Worm (Caenorhabditis elegans) whole organism, L4 larva: ENCODE data around the gene pph-4.1.
A peak's percentile ranks its signal among the peaks of the same experiment; 100 is the strongest.

Experiments
- F49E8.2 ChIP-seq: sonication (generic microtip); optimal IDR thresholded peaks from 2 replicates; lab custom pipeline; 2016; ENCODE audit warnings: missing compliant biosample characterization, mild to moderate bottlenecking, missing genetic modification characterization, borderline replicate concordance
- Y105C5A.15 ChIP-seq: fragments of 200-800 bp; sonication (Bioruptor generic); IDR thresholded peaks from 2 replicates; pipeline ENCODE4 v1.3.6; 2022; ENCODE audit warnings: missing genetic modification characterization, missing compliant biosample characterization
- Y48G9A.11 ChIP-seq: fragments of 200-800 bp; sonication (Bioruptor generic); IDR thresholded peaks from 2 replicates; pipeline ENCODE4 v1.3.6; 2022; ENCODE audit warnings: missing genetic modification reagents, missing genetic modification characterization, missing compliant biosample characterization
- Y75B8A.6 ChIP-seq: fragments of 200-800 bp; sonication (Bioruptor generic); IDR thresholded peaks from 2 replicates; pipeline ENCODE4 v1.3.6; 2022; ENCODE audit warnings: missing genetic modification reagents, missing genetic modification characterization, missing compliant biosample characterization
- ZK337.2 ChIP-seq: fragments of 200-800 bp; sonication (Bioruptor generic); IDR thresholded peaks from 2 replicates; pipeline ENCODE4 v1.3.6; 2022; ENCODE audit warnings: missing genetic modification reagents, missing genetic modification characterization, missing compliant biosample characterization
- ama-1 ChIP-seq: fragments of 150-350 bp; optimal IDR thresholded peaks from 2 replicates; lab custom pipeline; 2014; ENCODE audit warnings: inconsistent platforms, mixed read lengths
- arid-1 ChIP-seq: fragments of 200-800 bp; sonication (Bioruptor generic); conservative IDR thresholded peaks from 2 replicates; pipeline ENCODE4 v1.3.6; 2022; ENCODE audit warnings: missing genetic modification reagents, missing genetic modification characterization, missing compliant biosample characterization
- ceh-20 ChIP-seq: fragments of 200-800 bp; sonication (Bioruptor generic); IDR thresholded peaks from 2 replicates; pipeline ENCODE4 v1.3.6; 2022; ENCODE audit warnings: missing genetic modification reagents, missing genetic modification characterization, missing compliant biosample characterization
- ceh-28 ChIP-seq: fragments of 150-350 bp; optimal IDR thresholded peaks from 2 replicates; lab custom pipeline; 2014; ENCODE audit warnings: missing biosample characterization, missing genetic modification reagents, missing genetic modification characterization
- ceh-44 ChIP-seq: fragments of 200-800 bp; sonication (Bioruptor generic); IDR thresholded peaks from 2 replicates; pipeline ENCODE4 v1.3.6; 2022; ENCODE audit warnings: missing genetic modification reagents, missing genetic modification characterization, missing compliant biosample characterization
- ceh-82 ChIP-seq: sonication (generic microtip); optimal IDR thresholded peaks from 2 replicates; lab custom pipeline; 2017; ENCODE audit warnings: missing biosample characterization, missing genetic modification characterization
- cey-2 ChIP-seq: sonication (generic microtip); optimal IDR thresholded peaks from 3 replicates; lab custom pipeline; 2017; ENCODE audit warnings: missing genetic modification characterization, mild to moderate bottlenecking, missing compliant biosample characterization, antibody characterized with exemption, borderline replicate concordance; ENCODE audit not compliant: insufficient read depth
- ctbp-1 ChIP-seq: fragments of 200-800 bp; sonication (Bioruptor generic); IDR thresholded peaks from 2 replicates; pipeline ENCODE4 v1.3.6; 2022; ENCODE audit warnings: missing genetic modification reagents, missing genetic modification characterization, missing compliant biosample characterization
- daf-19 ChIP-seq: fragments of 200-800 bp; sonication (Bioruptor generic); conservative IDR thresholded peaks from 2 replicates; pipeline ENCODE4 v1.3.6; 2022; ENCODE audit warnings: missing genetic modification characterization, missing compliant biosample characterization
- dmd-6 ChIP-seq: fragments of 200-800 bp; sonication (Bioruptor generic); IDR thresholded peaks from 2 replicates; pipeline ENCODE4 v1.3.6; 2022; ENCODE audit warnings: missing genetic modification reagents, missing genetic modification characterization, missing compliant biosample characterization
- fkh-10 ChIP-seq: fragments of 150-350 bp; optimal IDR thresholded peaks from 2 replicates; lab custom pipeline; 2014; ENCODE audit warnings: missing biosample characterization, missing genetic modification reagents, missing genetic modification characterization
- fos-1 ChIP-seq: fragments of 150-350 bp; optimal IDR thresholded peaks from 2 replicates; lab custom pipeline; 2014; ENCODE audit warnings: missing biosample characterization, missing genetic modification characterization
- gei-8 ChIP-seq: fragments of 200-800 bp; sonication (Bioruptor generic); optimal IDR thresholded peaks from 2 replicates; lab custom pipeline; 2018; ENCODE audit warnings: mild to moderate bottlenecking, missing genetic modification characterization, missing compliant biosample characterization
- hif-1 ChIP-seq, 2 experiments: sonication (generic microtip); optimal IDR thresholded peaks; 2 replicates each; lab custom pipeline; 2016 to 2017; ENCODE audit warnings: missing compliant biosample characterization in 2 of 2, missing genetic modification characterization in 2 of 2, missing genetic modification reagents in 2 of 2, missing genotype in 2 of 2, mild to moderate bottlenecking in 1 of 2
- hlh-11 ChIP-seq: fragments of 200-800 bp; sonication (Bioruptor generic); optimal IDR thresholded peaks from 2 replicates; lab custom pipeline; 2018; ENCODE audit warnings: mild to moderate bottlenecking, missing genetic modification characterization, missing compliant biosample characterization
- hlh-30 ChIP-seq: sonication (generic microtip); optimal IDR thresholded peaks from 2 replicates; lab custom pipeline; 2017; ENCODE audit warnings: antibody characterized with exemption, mild to moderate bottlenecking, missing genetic modification characterization, missing compliant biosample characterization; ENCODE audit not compliant: insufficient read depth
- hmg-1.1 ChIP-seq: fragments of 200-800 bp; sonication (Bioruptor generic); IDR thresholded peaks from 2 replicates; pipeline ENCODE4 v1.3.6; 2022; ENCODE audit warnings: missing genetic modification reagents, missing genetic modification characterization, missing compliant biosample characterization
- jun-1 ChIP-seq: fragments of 150-350 bp; optimal IDR thresholded peaks from 2 replicates; lab custom pipeline; 2014; ENCODE audit warnings: missing biosample characterization, missing genetic modification reagents, missing genetic modification characterization
- lin-15B ChIP-seq: fragments of 150-350 bp; sonication (generic microtip); optimal IDR thresholded peaks from 3 replicates; lab custom pipeline; 2014; ENCODE audit warnings: missing biosample characterization, missing genetic modification characterization
- lin-29 ChIP-seq: fragments of 200-800 bp; sonication (Bioruptor generic); IDR thresholded peaks from 2 replicates; pipeline ENCODE4 v1.3.6; 2022; ENCODE audit warnings: missing genetic modification reagents, missing genetic modification characterization, missing compliant biosample characterization
- lin-38 ChIP-seq: fragments of 200-800 bp; sonication (Bioruptor generic); IDR thresholded peaks from 2 replicates; pipeline ENCODE4 v1.3.6; 2022; ENCODE audit warnings: missing genetic modification reagents, missing genetic modification characterization, missing compliant biosample characterization
- mdt-29 ChIP-seq: fragments of 200-800 bp; sonication (Bioruptor generic); IDR thresholded peaks from 2 replicates; pipeline ENCODE4 v1.3.6; 2022; ENCODE audit warnings: missing genetic modification reagents, missing genetic modification characterization, missing compliant biosample characterization
- mep-1 ChIP-seq: fragments of 150-350 bp; sonication (generic microtip); optimal IDR thresholded peaks from 3 replicates; lab custom pipeline; 2014; ENCODE audit warnings: missing biosample characterization, missing genetic modification characterization
- mes-2 ChIP-seq: sonication (generic microtip); optimal IDR thresholded peaks from 2 replicates; lab custom pipeline; 2016; ENCODE audit warnings: missing genotype, mild to moderate bottlenecking, missing genetic modification characterization, missing compliant biosample characterization; ENCODE audit not compliant: poor library complexity, severe bottlenecking
- nhr-11 ChIP-seq: fragments of 150-350 bp; optimal IDR thresholded peaks from 2 replicates; lab custom pipeline; 2014; ENCODE audit warnings: missing biosample characterization, missing genetic modification characterization
- nhr-28 ChIP-seq: fragments of 150-350 bp; optimal IDR thresholded peaks from 2 replicates; lab custom pipeline; 2014; ENCODE audit warnings: missing biosample characterization, missing genetic modification characterization
- nhr-41 ChIP-seq: fragments of 200-800 bp; sonication (Bioruptor generic); IDR thresholded peaks from 2 replicates; pipeline ENCODE4 v1.3.6; 2022; ENCODE audit warnings: missing genetic modification reagents, missing genetic modification characterization, missing compliant biosample characterization
- nhr-6 ChIP-seq: fragments of 150-350 bp; optimal IDR thresholded peaks from 2 replicates; lab custom pipeline; 2014; ENCODE audit warnings: missing biosample characterization, missing genetic modification characterization
- nhr-76 ChIP-seq: fragments of 150-350 bp; optimal IDR thresholded peaks from 2 replicates; lab custom pipeline; 2014; ENCODE audit warnings: missing biosample characterization, missing genetic modification characterization
- nhr-77 ChIP-seq: fragments of 150-350 bp; optimal IDR thresholded peaks from 2 replicates; lab custom pipeline; 2014; ENCODE audit warnings: missing biosample characterization, missing genetic modification characterization
- php-3 ChIP-seq: fragments of 200-800 bp; sonication (Bioruptor generic); IDR thresholded peaks from 2 replicates; pipeline ENCODE4 v1.3.6; 2022; ENCODE audit warnings: missing genetic modification reagents, missing genetic modification characterization, missing compliant biosample characterization
- rbr-2 ChIP-seq: sonication (generic microtip); optimal IDR thresholded peaks from 2 replicates; lab custom pipeline; 2016; ENCODE audit warnings: missing genotype, missing genetic modification characterization, missing compliant biosample characterization
- saeg-2 ChIP-seq: fragments of 200-800 bp; sonication (Bioruptor generic); IDR thresholded peaks from 2 replicates; pipeline ENCODE4 v1.3.6; 2022; ENCODE audit warnings: missing genetic modification reagents, missing genetic modification characterization, missing compliant biosample characterization
- set-16 ChIP-seq: fragments of 200-800 bp; sonication (Bioruptor generic); IDR thresholded peaks from 2 replicates; pipeline ENCODE4 v1.3.6; 2022; ENCODE audit warnings: missing genetic modification reagents, missing genetic modification characterization, missing compliant biosample characterization
- snpc-4 ChIP-seq: fragments of 150-350 bp; optimal IDR thresholded peaks from 2 replicates; lab custom pipeline; 2014; ENCODE audit warnings: missing biosample characterization, missing genetic modification characterization
- spr-1 ChIP-seq: sonication (generic microtip); optimal IDR thresholded peaks from 2 replicates; lab custom pipeline; 2016; ENCODE audit warnings: mild to moderate bottlenecking, missing genetic modification characterization, missing compliant biosample characterization
- tra-1 ChIP-seq: fragments of 200-800 bp; sonication (Bioruptor generic); IDR thresholded peaks from 2 replicates; pipeline ENCODE4 v1.3.6; 2022; ENCODE audit warnings: missing genetic modification reagents, missing genetic modification characterization, missing compliant biosample characterization
- unc-130 ChIP-seq: sonication (generic microtip); optimal IDR thresholded peaks from 2 replicates; lab custom pipeline; 2016; ENCODE audit warnings: missing genetic modification reagents, missing genetic modification characterization, missing compliant biosample characterization
- unc-39 ChIP-seq: sonication (generic microtip); optimal IDR thresholded peaks from 2 replicates; lab custom pipeline; 2017; ENCODE audit warnings: missing biosample characterization, missing genetic modification characterization
- zip-2 ChIP-seq: fragments of 150-350 bp; optimal IDR thresholded peaks from 2 replicates; lab custom pipeline; 2014; ENCODE audit warnings: missing biosample characterization, missing genetic modification characterization

pph-4.1 gene

ce11 chrIII:12334268-12334667, 16.9 kb downstream of the pph-4.1 start:
- TF ChIP-seq ceh-28 (tag; lab: Kevin White, UChicago) (no peak), jun-1 (tag; lab: Kevin White, UChicago) (no peak), ama-1 (lab: Kevin White, UChicago) (no peak), gei-8 (no peak), nhr-41 (GFP tag; lab: Robert Waterston, UW) (no peak), mdt-29 (GFP tag; lab: Robert Waterston, UW) (no peak), ceh-82 (no peak)

- TF ChIP-seq lin-29 (GFP tag; lab: Robert Waterston, UW) (no peak), hmg-1.1 (GFP tag; lab: Robert Waterston, UW) (no peak), ceh-82 (no peak), fos-1 (tag; lab: Kevin White, UChicago) (no peak), spr-1 (tag; lab: Kevin White, UChicago) (no peak), mes-2 (tag; lab: Kevin White, UChicago) (no peak), Y75B8A.6 (GFP tag; lab: Robert Waterston, UW) (no peak), nhr-76 (tag; lab: Kevin White, UChicago) (no peak), arid-1 (GFP tag; lab: Robert Waterston, UW) (no peak), hlh-11 (tag; lab: Kevin White, UChicago) (no peak), nhr-77 (tag; lab: Kevin White, UChicago) (no peak), Y105C5A.15 (GFP tag; lab: Robert Waterston, UW) (no peak), ctbp-1 (GFP tag; lab: Robert Waterston, UW) (no peak), tra-1 (no peak), php-3 (GFP tag; lab: Robert Waterston, UW) (no peak), hif-1 (tag; optimal IDR thresholded peaks at IDR 0.05; lab: Kevin White, UChicago) (no peak), unc-130 (GFP tag; lab: Kevin White, UChicago) (no peak)
Measured at ce11 chrIII:12333445-12333844, 17.7 kb downstream of the pph-4.1 start, which contains the start of gene zip-1. TSS of gene zip-1 (plus strand) at chrIII:12333745.

ce11 chrIII:12331300-12331699, 19.8 kb downstream of the pph-4.1 start:
- TF ChIP-seq zip-2 (tag; lab: Kevin White, UChicago): no peak
- TF ChIP-seq lin-38 (GFP tag; lab: Robert Waterston, UW): no peak
- TF ChIP-seq Y48G9A.11: no peak
- no peak for TF ChIP-seq snpc-4 (tag; lab: Kevin White, UChicago)
- TF ChIP-seq fkh-10 (GFP tag; lab: Kevin White, UChicago): no peak
- no peak for TF ChIP-seq nhr-6 (tag; lab: Kevin White, UChicago)
- TF ChIP-seq ZK337.2 (GFP tag; lab: Robert Waterston, UW): no peak
- no peak for TF ChIP-seq nhr-11 (tag; lab: Kevin White, UChicago)

ce11 chrIII:12327528-12327997, 23.6 kb downstream of the pph-4.1 start, which contains the start of the genes zip-12 and Y75B8A.63:
TSS of gene zip-12 (plus strand) at chrIII:12327914.
TSS of gene Y75B8A.63 (plus strand) at chrIII:12327947.
- TF ChIP-seq unc-39 (tag; lab: Kevin White, UChicago) (no peak), rbr-2 (tag; lab: Kevin White, UChicago) (no peak), mes-2 (tag; lab: Kevin White, UChicago) (peak; percentile 4), daf-19 (GFP tag; lab: Robert Waterston, UW) (no peak), ceh-44 (GFP tag; lab: Robert Waterston, UW) (no peak), lin-15B (no peak), fkh-10 (GFP tag; lab: Kevin White, UChicago) (no peak), hlh-30 (peak; percentile 80), ceh-20 (no peak), Y75B8A.6 (GFP tag; lab: Robert Waterston, UW) (no peak), saeg-2 (GFP tag; lab: Robert Waterston, UW) (no peak), nhr-6 (tag; lab: Kevin White, UChicago) (no peak), set-16 (peak; percentile 54), mep-1 (peak; percentile 47), mdt-29 (GFP tag; lab: Robert Waterston, UW) (no peak), nhr-76 (tag; lab: Kevin White, UChicago) (no peak), F49E8.2 (tag; lab: Kevin White, UChicago) (no peak), dmd-6 (GFP tag; lab: Robert Waterston, UW) (peak; percentile 55), ceh-82 (no peak), Y48G9A.11 (no peak), nhr-28 (peak; percentile 85), hlh-11 (tag; lab: Kevin White, UChicago) (peak; percentile 90), nhr-41 (GFP tag; lab: Robert Waterston, UW) (no peak), cey-2 (tag; lab: Kevin White, UChicago) (no peak), gei-8 (peak; percentile 18)
